Worm (Caenorhabditis elegans) whole organism, midembryonic: Measurements from ENCODE around the gene E04F6.10.

Experiments
- T22C8.4 ChIP-seq: fragments of 200-800 bp; sonication (Bioruptor generic); IDR thresholded peaks from 2 replicates; pipeline ENCODE4 v1.3.6; 2022; ENCODE audit warnings: missing genetic modification characterization, missing compliant biosample characterization
- cog-1 ChIP-seq: sonication (generic microtip); optimal IDR thresholded peaks from 2 replicates; lab custom pipeline; 2016; ENCODE audit warnings: missing genetic modification characterization, missing compliant biosample characterization
- klf-2 ChIP-seq: fragments of 200-800 bp; sonication (Bioruptor generic); conservative IDR thresholded peaks from 2 replicates; pipeline ENCODE4 v1.3.6; 2022; ENCODE audit warnings: missing genetic modification reagents, missing genetic modification characterization, missing compliant biosample characterization
- ref-1 ChIP-seq: fragments of 200-800 bp; sonication (Bioruptor generic); conservative IDR thresholded peaks from 2 replicates; pipeline ENCODE4 v1.3.6; 2022; ENCODE audit warnings: missing genetic modification reagents, missing genetic modification characterization, missing compliant biosample characterization
- tab-1 ChIP-seq: fragments of 200-800 bp; sonication (Bioruptor generic); IDR thresholded peaks from 2 replicates; pipeline ENCODE4 v1.3.6; 2022; ENCODE audit warnings: missing genetic modification characterization, missing compliant biosample characterization
- ztf-29 ChIP-seq: fragments of 200-800 bp; sonication (Bioruptor generic); IDR thresholded peaks from 2 replicates; pipeline ENCODE4 v1.3.6; 2022; ENCODE audit warnings: missing genetic modification reagents, missing genetic modification characterization, missing compliant biosample characterization

ce11 chrII:7205388-7205787, 11.6 kb downstream of the E04F6.10 start, which contains the start of gene srd-59:
- TF ChIP-seq cog-1 (tag; lab: Kevin White, UChicago): no peak
- no peak for TF ChIP-seq klf-2 (GFP tag; lab: Robert Waterston, UW)
- TF ChIP-seq ztf-29 (GFP tag; lab: Robert Waterston, UW): no peak
- no peak for TF ChIP-seq ref-1 (GFP tag; lab: Robert Waterston, UW)
- no peak for TF ChIP-seq T22C8.4 (GFP tag; lab: Robert Waterston, UW)
- no peak for TF ChIP-seq tab-1
